Fruit fly (Drosophila melanogaster) whole organism, prepupa: ENCODE data around the gene ZnT77C.

ENCODE experiments used
- Blimp-1 ChIP-seq: fragments of 200-800 bp; sonication (Bioruptor generic); optimal IDR thresholded peaks from 3 replicates; lab custom pipeline; 2017; ENCODE audit warnings: missing biosample characterization, missing genetic modification characterization, mild to moderate bottlenecking, moderate library complexity, missing genetic modification reagents
- CG10631 ChIP-seq: fragments of 200-800 bp; sonication (Bioruptor generic); optimal IDR thresholded peaks from 2 replicates; lab custom pipeline; 2016; ENCODE audit warnings: missing biosample characterization, missing genetic modification characterization
- CG10669 ChIP-seq: fragments of 200-800 bp; sonication (Bioruptor generic); optimal IDR thresholded peaks from 3 replicates; lab custom pipeline; 2018; ENCODE audit warnings: missing biosample characterization, mild to moderate bottlenecking, missing genetic modification characterization, moderate library complexity
- CG11294 ChIP-seq: fragments of 200-800 bp; sonication (Bioruptor generic); IDR thresholded peaks from 2 replicates; pipeline ENCODE4 v1.3.6; 2022; ENCODE audit warnings: missing biosample characterization, missing genetic modification characterization
- CG11762 ChIP-seq: fragments of 200-800 bp; sonication (Bioruptor generic); optimal IDR thresholded peaks from 3 replicates; lab custom pipeline; 2016; ENCODE audit warnings: missing biosample characterization, missing genetic modification characterization; ENCODE audit not compliant: insufficient read depth
- CG15336 ChIP-seq: fragments of 200-800 bp; sonication (Bioruptor generic); IDR thresholded peaks from 2 replicates; pipeline ENCODE4 v1.3.6; 2022; ENCODE audit warnings: missing biosample characterization, missing genetic modification characterization
- CG16779 ChIP-seq: fragments of 200-800 bp; sonication (Bioruptor generic); optimal IDR thresholded peaks from 3 replicates; lab custom pipeline; 2017; ENCODE audit warnings: missing biosample characterization, mild to moderate bottlenecking, missing genetic modification characterization
- CG3032 ChIP-seq: fragments of 200-800 bp; optimal IDR thresholded peaks from 2 replicates; lab custom pipeline; 2019; ENCODE audit warnings: missing biosample characterization, mild to moderate bottlenecking, missing genetic modification characterization, moderate library complexity
- CG31627 ChIP-seq: fragments of 200-800 bp; sonication (Bioruptor generic); optimal IDR thresholded peaks from 3 replicates; lab custom pipeline; 2016; ENCODE audit warnings: missing biosample characterization, missing genetic modification characterization
- CG32006 ChIP-seq: fragments of 200-800 bp; sonication (Bioruptor generic); optimal IDR thresholded peaks from 3 replicates; lab custom pipeline; 2017; ENCODE audit warnings: missing biosample characterization, mild to moderate bottlenecking, missing genetic modification characterization
- CG34406 ChIP-seq: fragments of 200-800 bp; sonication (Bioruptor generic); optimal IDR thresholded peaks from 3 replicates; lab custom pipeline; 2016; ENCODE audit warnings: missing biosample characterization, missing genetic modification characterization
- CG4318 ChIP-seq: fragments of 200-800 bp; sonication (Bioruptor generic); optimal IDR thresholded peaks from 3 replicates; lab custom pipeline; 2017; ENCODE audit warnings: missing biosample characterization, mild to moderate bottlenecking, missing genetic modification characterization
- CG6163 ChIP-seq: fragments of 200-800 bp; sonication (Bioruptor generic); IDR thresholded peaks from 3 replicates; pipeline ENCODE4 v1.3.6; 2022; ENCODE audit warnings: missing biosample characterization, missing genetic modification characterization
- CG6276 ChIP-seq: fragments of 200-800 bp; sonication (Bioruptor generic); optimal IDR thresholded peaks from 2 replicates; lab custom pipeline; 2017; ENCODE audit warnings: missing biosample characterization, mild to moderate bottlenecking, missing genetic modification characterization
- CG6792 ChIP-seq: fragments of 200-800 bp; sonication (Bioruptor generic); optimal IDR thresholded peaks from 3 replicates; lab custom pipeline; 2016; ENCODE audit warnings: missing biosample characterization, missing genetic modification characterization
- CG6808 ChIP-seq: fragments of 200-800 bp; sonication (Bioruptor generic); optimal IDR thresholded peaks from 3 replicates; lab custom pipeline; 2017; ENCODE audit warnings: missing biosample characterization, missing genetic modification characterization, mild to moderate bottlenecking, moderate library complexity, missing genetic modification reagents
- CG6854 ChIP-seq: fragments of 200-800 bp; sonication (Bioruptor generic); optimal IDR thresholded peaks from 2 replicates; lab custom pipeline; 2017; ENCODE audit warnings: missing biosample characterization, mild to moderate bottlenecking, missing genetic modification characterization
- CG8119 ChIP-seq: fragments of 200-800 bp; sonication (Bioruptor generic); IDR thresholded peaks from 3 replicates; pipeline ENCODE4 v1.3.6; 2022; ENCODE audit warnings: missing biosample characterization, missing genetic modification characterization
- CG8319 ChIP-seq: fragments of 200-800 bp; sonication (Bioruptor generic); optimal IDR thresholded peaks from 3 replicates; lab custom pipeline; 2016; ENCODE audit warnings: missing biosample characterization, missing genetic modification characterization
- CG8632 ChIP-seq: fragments of 200-800 bp; sonication (Bioruptor generic); optimal IDR thresholded peaks from 3 replicates; lab custom pipeline; 2016; ENCODE audit warnings: missing biosample characterization, missing genetic modification characterization
- Eip78C ChIP-seq: fragments of 200-800 bp; sonication (Bioruptor generic); peaks from one replicate; lab custom pipeline; 2016; ENCODE audit warnings: missing biosample characterization, missing genetic modification characterization
- Ets21C ChIP-seq: fragments of 200-800 bp; sonication (Bioruptor generic); optimal IDR thresholded peaks from 3 replicates; lab custom pipeline; 2016; ENCODE audit warnings: missing biosample characterization, missing genetic modification characterization
- Ets96B ChIP-seq: fragments of 200-800 bp; optimal IDR thresholded peaks from 2 replicates; lab custom pipeline; 2019; ENCODE audit warnings: missing biosample characterization, mild to moderate bottlenecking, missing genetic modification characterization, moderate library complexity
- Gug ChIP-seq: fragments of 200-800 bp; sonication (Bioruptor generic); IDR thresholded peaks from 2 replicates; pipeline ENCODE4 v1.3.6; 2022; ENCODE audit warnings: missing biosample characterization, missing genetic modification characterization
- Hr38 ChIP-seq: sonication (Bioruptor generic); optimal IDR thresholded peaks from 2 replicates; lab custom pipeline; 2016; ENCODE audit warnings: missing biosample characterization, missing genetic modification characterization
- Hr4 ChIP-seq: fragments of 200-800 bp; sonication (Bioruptor generic); optimal IDR thresholded peaks from 3 replicates; lab custom pipeline; 2016; ENCODE audit warnings: missing biosample characterization, missing genetic modification characterization
- OdsH ChIP-seq: fragments of 200-800 bp; sonication (Bioruptor generic); optimal IDR thresholded peaks from 3 replicates; lab custom pipeline; 2016; ENCODE audit warnings: missing biosample characterization, missing genetic modification characterization
- Smox ChIP-seq: fragments of 200-800 bp; sonication (Bioruptor generic); optimal IDR thresholded peaks from 3 replicates; lab custom pipeline; 2016; ENCODE audit warnings: missing biosample characterization, missing genetic modification characterization
- Sox14 ChIP-seq: fragments of 200-800 bp; sonication (Bioruptor generic); optimal IDR thresholded peaks from 3 replicates; lab custom pipeline; 2016; ENCODE audit warnings: missing biosample characterization, missing genetic modification characterization
- achi ChIP-seq: fragments of 200-800 bp; sonication (Bioruptor generic); optimal IDR thresholded peaks from 3 replicates; lab custom pipeline; 2016; ENCODE audit warnings: missing biosample characterization, missing genetic modification characterization
- acj6 ChIP-seq: fragments of 200-800 bp; sonication (Bioruptor generic); optimal IDR thresholded peaks from 3 replicates; lab custom pipeline; 2016; ENCODE audit warnings: missing biosample characterization, missing genetic modification characterization
- cyc ChIP-seq: fragments of 200-800 bp; sonication (Bioruptor generic); optimal IDR thresholded peaks from 3 replicates; lab custom pipeline; 2016; ENCODE audit warnings: missing biosample characterization, missing genetic modification characterization
- dac ChIP-seq: fragments of 200-800 bp; sonication (Bioruptor generic); optimal IDR thresholded peaks from 2 replicates; lab custom pipeline; 2017; ENCODE audit warnings: missing biosample characterization, mild to moderate bottlenecking, missing genetic modification characterization
- dsx ChIP-seq: fragments of 200-800 bp; optimal IDR thresholded peaks from 3 replicates; lab custom pipeline; 2019; ENCODE audit warnings: missing biosample characterization, mild to moderate bottlenecking, missing genetic modification characterization, moderate library complexity; ENCODE audit not compliant: poor library complexity, severe bottlenecking
- eg ChIP-seq: fragments of 200-800 bp; sonication (Bioruptor generic); IDR thresholded peaks from 3 replicates; pipeline ENCODE4 v1.3.6; 2022; ENCODE audit warnings: missing biosample characterization, missing genetic modification characterization
- esn ChIP-seq: fragments of 200-800 bp; sonication (Bioruptor generic); optimal IDR thresholded peaks from 2 replicates; lab custom pipeline; 2016; ENCODE audit warnings: missing biosample characterization, mild to moderate bottlenecking, missing genetic modification characterization, moderate library complexity
- fd59A ChIP-seq: fragments of 200-800 bp; sonication (Bioruptor generic); optimal IDR thresholded peaks from 2 replicates; lab custom pipeline; 2017; ENCODE audit warnings: missing biosample characterization, mild to moderate bottlenecking, missing genetic modification characterization, missing genetic modification reagents
- fd85E ChIP-seq: fragments of 200-800 bp; sonication (Bioruptor generic); optimal IDR thresholded peaks from 3 replicates; lab custom pipeline; 2016; ENCODE audit warnings: missing biosample characterization, missing genetic modification characterization
- fkh ChIP-seq: fragments of 200-800 bp; sonication (Bioruptor generic); optimal IDR thresholded peaks from 3 replicates; lab custom pipeline; 2017; ENCODE audit warnings: missing biosample characterization, mild to moderate bottlenecking, missing genetic modification characterization, moderate library complexity
- lz ChIP-seq: fragments of 200-800 bp; sonication (Bioruptor generic); optimal IDR thresholded peaks from 3 replicates; lab custom pipeline; 2016; ENCODE audit warnings: missing biosample characterization, missing genetic modification characterization
- net ChIP-seq: fragments of 200-800 bp; sonication (Bioruptor generic); optimal IDR thresholded peaks from 3 replicates; lab custom pipeline; 2016; ENCODE audit warnings: missing biosample characterization, missing genetic modification characterization
- pdm3 ChIP-seq: fragments of 200-800 bp; sonication (Bioruptor generic); optimal IDR thresholded peaks from 3 replicates; lab custom pipeline; 2016; ENCODE audit warnings: missing biosample characterization, missing genetic modification characterization
- spab ChIP-seq: fragments of 200-800 bp; sonication (Bioruptor generic); optimal IDR thresholded peaks from 2 replicates; lab custom pipeline; 2017; ENCODE audit warnings: missing biosample characterization, mild to moderate bottlenecking, missing genetic modification characterization, missing genetic modification reagents
- svp ChIP-seq: fragments of 200-800 bp; sonication (Bioruptor generic); peaks from one replicate; lab custom pipeline; 2016; ENCODE audit warnings: missing biosample characterization, missing genetic modification characterization
- topi ChIP-seq: fragments of 200-800 bp; sonication (Bioruptor generic); optimal IDR thresholded peaks from 3 replicates; lab custom pipeline; 2016; ENCODE audit warnings: missing biosample characterization, missing genetic modification characterization
- vri ChIP-seq: fragments of 200-800 bp; sonication (Bioruptor generic); optimal IDR thresholded peaks from 3 replicates; lab custom pipeline; 2016; ENCODE audit warnings: missing biosample characterization, mild to moderate bottlenecking, missing genetic modification characterization

The ZnT77C gene

DNA sequence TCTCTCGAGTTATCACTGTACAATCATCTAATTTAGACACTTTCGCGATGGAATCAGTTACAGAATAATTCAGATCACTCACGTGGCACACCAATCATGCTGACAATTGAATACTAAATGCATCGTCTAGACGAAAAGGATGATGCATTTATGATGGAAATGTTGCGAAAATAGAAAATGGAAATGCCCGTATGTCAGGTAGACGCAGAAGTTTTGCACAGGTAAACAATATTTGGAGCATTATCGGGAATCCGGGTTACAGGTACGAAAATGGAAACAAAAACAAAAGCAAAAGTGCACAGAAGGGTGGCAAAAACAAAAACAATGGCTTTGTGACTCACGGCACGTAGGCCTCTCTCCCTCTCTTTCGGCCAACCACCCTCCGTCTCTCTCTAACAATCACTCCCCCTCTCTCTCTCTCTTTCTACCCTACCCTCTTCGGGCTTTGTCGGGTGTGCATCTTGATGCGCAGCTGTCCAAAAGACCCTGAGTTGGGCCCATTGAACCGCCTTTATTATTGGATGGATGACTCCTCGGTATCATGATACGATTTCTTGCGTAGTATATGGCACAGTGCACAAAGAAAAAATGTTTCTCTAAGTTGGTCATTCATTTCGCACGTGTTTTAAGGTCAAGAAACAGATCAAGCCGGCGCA, 22.6 kb upstream of the ZnT77C start (continued):
- TF ChIP-seq Gug (GFP tag; lab: Robert Waterston, UW) (no peak), lz (GFP tag; lab: Kevin White, UChicago) (no peak), CG8632 (GFP tag; lab: Kevin White, UChicago) (no peak), fkh (no peak), spab (GFP tag; lab: Kevin White, UChicago) (no peak), svp (GFP tag; lab: Kevin White, UChicago) (peak; percentile 94), Hr38 (GFP tag; lab: Kevin White, UChicago) (no peak), cyc (GFP tag; lab: Kevin White, UChicago) (no peak), Blimp-1 (GFP tag; lab: Kevin White, UChicago) (no peak), CG6808 (no peak), CG16779 (tag; lab: Kevin White, UChicago) (no peak), Sox14 (GFP tag; lab: Kevin White, UChicago) (peak; percentile 93), vri (peak; percentile 64), achi (GFP tag; lab: Kevin White, UChicago) (no peak), CG8119 (GFP tag; lab: Robert Waterston, UW) (0 out of 3 replicates have a peak, but pooled peaks have one; percentile 9), OdsH (no peak)

DNA sequence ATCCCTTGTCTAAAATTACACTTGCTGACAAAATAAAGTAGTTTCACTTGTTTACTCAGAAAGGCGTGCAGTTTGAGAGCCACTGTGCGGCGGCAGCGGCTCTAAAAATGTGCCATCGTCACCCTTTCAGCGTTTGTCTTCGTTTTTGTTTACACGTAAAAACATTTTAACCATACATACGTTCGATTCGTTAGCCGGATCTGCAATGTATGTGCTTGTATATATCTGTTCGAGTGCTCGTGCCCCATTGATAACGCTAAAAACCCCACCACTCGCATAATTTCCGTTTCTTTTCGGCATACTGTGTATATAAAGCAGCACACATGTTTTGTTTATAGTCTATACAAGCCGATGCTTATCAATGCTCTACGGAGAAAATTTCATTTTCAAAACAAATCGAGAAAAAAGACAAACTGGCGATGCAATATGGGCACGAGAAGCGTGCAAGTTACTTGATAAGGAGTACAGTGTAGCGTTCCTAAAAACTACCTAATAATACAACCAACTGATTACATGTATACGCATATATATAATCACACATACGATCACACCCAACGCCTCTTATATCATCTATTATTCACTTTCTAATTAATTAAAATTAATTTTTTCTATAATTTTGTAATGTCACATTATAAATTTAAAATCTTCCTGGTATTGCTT, 21.9 kb upstream of the ZnT77C start:
- TF ChIP-seq CG31627 (GFP tag; lab: Kevin White, UChicago) (peak; percentile 18), CG6792 (GFP tag; lab: Kevin White, UChicago) (no peak), CG16779 (tag; lab: Kevin White, UChicago) (no peak), CG4318 (peak; percentile 7), Ets21C (GFP tag; lab: Kevin White, UChicago) (no peak), net (GFP tag; lab: Kevin White, UChicago) (no peak), CG8119 (GFP tag; lab: Robert Waterston, UW) (peak; percentile 68), acj6 (GFP tag; lab: Kevin White, UChicago) (peak; percentile 38), fkh (peak; percentile 97), dsx (GFP tag; lab: Kevin White, UChicago) (no peak), vri (peak; percentile 29), CG10669 (peak; percentile 24), CG6808 (no peak), pdm3 (GFP tag; lab: Kevin White, UChicago) (peak; percentile 44), CG10631 (GFP tag; lab: Kevin White, UChicago) (peak; percentile 35), eg (GFP tag; lab: Robert Waterston, UW) (peak; percentile 54; the same call in 2 of the 3 replicates), Sox14 (GFP tag; lab: Kevin White, UChicago) (no peak), CG6163 (GFP tag; lab: Robert Waterston, UW) (no peak; the same call in 2 of the 3 replicates), fd85E (GFP tag; lab: Kevin White, UChicago) (no peak), svp (GFP tag; lab: Kevin White, UChicago) (no peak), topi (GFP tag; lab: Kevin White, UChicago) (peak; percentile 15), CG11294 (GFP tag; lab: Robert Waterston, UW) (no peak), lz (GFP tag; lab: Kevin White, UChicago) (peak; percentile 19), Smox (GFP tag; lab: Kevin White, UChicago) (peak; percentile 39), dac (GFP tag; lab: Kevin White, UChicago) (no peak), Eip78C (GFP tag; lab: Kevin White, UChicago) (peak; percentile 75), CG8632 (GFP tag; lab: Kevin White, UChicago) (peak; percentile 16), Ets96B (tag; lab: Kevin White, UChicago) (peak; percentile 57), CG34406 (peak; percentile 60), CG15336 (peak; percentile 41; the same call in 1 of the 2 replicates), Hr4 (GFP tag; lab: Kevin White, UChicago) (peak; percentile 26), CG6854 (GFP tag; lab: Kevin White, UChicago) (peak; percentile 12), esn (GFP tag; lab: Kevin White, UChicago) (peak; percentile 57), CG3032 (tag; lab: Kevin White, UChicago) (peak; percentile 53), CG32006 (GFP tag; lab: Kevin White, UChicago) (peak; percentile 50), fd59A (GFP tag; lab: Kevin White, UChicago) (no peak), CG8319 (GFP tag; lab: Kevin White, UChicago) (peak; percentile 7), Blimp-1 (GFP tag; lab: Kevin White, UChicago) (no peak), CG6276 (peak; percentile 57), Gug (GFP tag; lab: Robert Waterston, UW) (peak; percentile 20; the same call in 1 of the 2 replicates), CG11762 (GFP tag; lab: Kevin White, UChicago) (no peak)
